Fruit fly (Drosophila melanogaster) whole organism, embryonic: ENCODE data around the gene Hand.

Experiments
- Antp ChIP-seq: fragments of 200-800 bp; sonication (Bioruptor generic); optimal IDR thresholded peaks from 3 replicates; lab custom pipeline; 2016; ENCODE audit warnings: missing biosample characterization, missing genetic modification characterization
- BtbVII ChIP-seq: fragments of 200-800 bp; sonication (Bioruptor generic); optimal IDR thresholded peaks from 3 replicates; lab custom pipeline; 2017; ENCODE audit warnings: missing biosample characterization, mild to moderate bottlenecking, missing genetic modification characterization
- CG10431 ChIP-seq: fragments of 200-800 bp; sonication (Bioruptor generic); optimal IDR thresholded peaks from 3 replicates; lab custom pipeline; 2018; ENCODE audit warnings: missing biosample characterization, mild to moderate bottlenecking, missing genetic modification characterization
- CG11247 ChIP-seq: fragments of 200-800 bp; sonication (Bioruptor generic); IDR thresholded peaks from 2 replicates; pipeline ENCODE4 v1.3.6; 2022; ENCODE audit warnings: missing biosample characterization, missing genetic modification characterization
- CG11456 ChIP-seq: fragments of 200-800 bp; sonication (Bioruptor generic); IDR thresholded peaks from 3 replicates; pipeline ENCODE4 v1.3.6; 2022; ENCODE audit warnings: missing biosample characterization, missing genetic modification characterization
- CG14050 ChIP-seq: fragments of 200-800 bp; sonication (Bioruptor generic); IDR thresholded peaks from 3 replicates; pipeline ENCODE4 v1.3.6; 2022; ENCODE audit warnings: missing biosample characterization, missing genetic modification characterization
- CG14710 ChIP-seq: fragments of 200-800 bp; sonication (Bioruptor generic); optimal IDR thresholded peaks from 3 replicates; lab custom pipeline; 2019; ENCODE audit warnings: missing biosample characterization, mild to moderate bottlenecking, missing genetic modification characterization, moderate library complexity
- CG14860 ChIP-seq: fragments of 200-800 bp; sonication (Bioruptor generic); IDR thresholded peaks from 3 replicates; pipeline ENCODE4 v1.3.6; 2022; ENCODE audit warnings: missing biosample characterization, missing genetic modification characterization; ENCODE audit not compliant: partially characterized antibody
- CG1603 ChIP-seq: fragments of 200-800 bp; sonication (Bioruptor generic); optimal IDR thresholded peaks from 2 replicates; lab custom pipeline; 2019; ENCODE audit warnings: missing biosample characterization, mild to moderate bottlenecking, missing genetic modification characterization, moderate library complexity
- CG16813 ChIP-seq: fragments of 200-800 bp; sonication (Bioruptor generic); IDR thresholded peaks from 3 replicates; pipeline ENCODE4 v1.3.6; 2022; ENCODE audit warnings: missing biosample characterization, missing genetic modification characterization; ENCODE audit not compliant: partially characterized antibody
- CG17186 ChIP-seq: fragments of 200-800 bp; sonication (Bioruptor generic); optimal IDR thresholded peaks from 3 replicates; lab custom pipeline; 2017; ENCODE audit warnings: missing biosample characterization, missing genetic modification reagents, missing genetic modification characterization
- CG18764 ChIP-seq: fragments of 200-800 bp; sonication (Bioruptor generic); optimal IDR thresholded peaks from 3 replicates; lab custom pipeline; 2016; ENCODE audit warnings: missing biosample characterization, missing genetic modification characterization
- CG30020 ChIP-seq: fragments of 200-800 bp; optimal IDR thresholded peaks from 2 replicates; lab custom pipeline; 2019; ENCODE audit warnings: missing biosample characterization, mild to moderate bottlenecking, missing genetic modification characterization, moderate library complexity
- CG30431 ChIP-seq: fragments of 200-800 bp; sonication (Bioruptor generic); optimal IDR thresholded peaks from 2 replicates; lab custom pipeline; 2017; ENCODE audit warnings: missing biosample characterization, missing genetic modification characterization
- CG34422 ChIP-seq: fragments of 200-800 bp; sonication (Bioruptor generic); IDR thresholded peaks from 3 replicates; pipeline ENCODE4 v1.3.6; 2022; ENCODE audit warnings: missing biosample characterization, missing genetic modification characterization
- CG5180 ChIP-seq: fragments of 200-800 bp; sonication (Bioruptor generic); optimal IDR thresholded peaks from 3 replicates; lab custom pipeline; 2017; ENCODE audit warnings: missing biosample characterization, missing genetic modification characterization, mild to moderate bottlenecking, moderate library complexity, missing genetic modification reagents
- CG6683 ChIP-seq: fragments of 200-800 bp; sonication (Bioruptor generic); optimal IDR thresholded peaks from 2 replicates; lab custom pipeline; 2017; ENCODE audit warnings: missing biosample characterization, mild to moderate bottlenecking, missing genetic modification characterization, missing genetic modification reagents
- CG7786 ChIP-seq: fragments of 200-800 bp; sonication (Bioruptor generic); optimal IDR thresholded peaks from 2 replicates; lab custom pipeline; 2016; ENCODE audit warnings: missing biosample characterization, missing genetic modification characterization
- CG8089 ChIP-seq: fragments of 200-800 bp; sonication (Bioruptor generic); optimal IDR thresholded peaks from 3 replicates; lab custom pipeline; 2016; ENCODE audit warnings: missing biosample characterization, missing genetic modification characterization
- CG8478 ChIP-seq: fragments of >200 bp; optimal IDR thresholded peaks from 2 replicates; lab custom pipeline; 2018
- CG9215 ChIP-seq: fragments of 200-800 bp; sonication (Bioruptor generic); IDR thresholded peaks from 2 replicates; pipeline ENCODE4 v1.3.6; 2022; ENCODE audit warnings: missing biosample characterization, missing genetic modification characterization
- CG9437 ChIP-seq: fragments of 200-800 bp; sonication (Bioruptor generic); optimal IDR thresholded peaks from 2 replicates; lab custom pipeline; 2018; ENCODE audit warnings: missing biosample characterization, mild to moderate bottlenecking, missing genetic modification characterization
- CG9797 ChIP-seq: fragments of 200-800 bp; sonication (Bioruptor generic); optimal IDR thresholded peaks from 3 replicates; lab custom pipeline; 2018; ENCODE audit warnings: missing biosample characterization, mild to moderate bottlenecking, missing genetic modification characterization
- CTCF ChIP-seq: fragments of 200-800 bp; sonication (Bioruptor generic); optimal IDR thresholded peaks from 2 replicates; lab custom pipeline; 2017; ENCODE audit warnings: missing biosample characterization, mild to moderate bottlenecking, missing genetic modification characterization, moderate library complexity
- Chrac-16 ChIP-seq: fragments of 200-800 bp; sonication (Bioruptor generic); optimal IDR thresholded peaks from 3 replicates; lab custom pipeline; 2016; ENCODE audit warnings: missing biosample characterization, missing genetic modification characterization
- CkIIα-i1 ChIP-seq: fragments of 200-800 bp; sonication (Bioruptor generic); IDR thresholded peaks from 2 replicates; pipeline ENCODE4 v1.3.6; 2022; ENCODE audit warnings: missing biosample characterization, missing genetic modification characterization
- Dfd ChIP-seq, 2 experiments: fragments of >200 bp; optimal IDR thresholded peaks; 2 replicates each; lab custom pipeline; 2017; ENCODE audit warnings: missing biosample characterization in 2 of 2, missing genetic modification characterization in 2 of 2
- Dll ChIP-seq: fragments of 200-800 bp; sonication (Bioruptor generic); IDR thresholded peaks from 4 replicates; pipeline ENCODE4 v1.3.6; 2022; ENCODE audit warnings: missing biosample characterization, missing genetic modification characterization; ENCODE audit not compliant: partially characterized antibody
- E2f2 ChIP-seq: fragments of 200-800 bp; sonication (Bioruptor generic); IDR thresholded peaks from 2 replicates; pipeline ENCODE4 v1.3.6; 2022; ENCODE audit warnings: missing biosample characterization, missing genetic modification characterization
- Gsc ChIP-seq: fragments of 200-800 bp; sonication (Bioruptor generic); IDR thresholded peaks from 2 replicates; pipeline ENCODE4 v1.3.6; 2022; ENCODE audit warnings: missing biosample characterization, missing genetic modification characterization
- Hr78 ChIP-seq, 2 experiments: fragments of 200-800 bp in 1 of 2; fragments of >200 bp in 1 of 2; sonication (Bioruptor generic) in 1 of 2; optimal IDR thresholded peaks; 2 replicates each; lab custom pipeline; 2017 to 2019; ENCODE audit warnings: missing biosample characterization in 2 of 2, missing genetic modification characterization in 2 of 2, mild to moderate bottlenecking in 1 of 2, moderate library complexity in 1 of 2
- Max ChIP-seq: fragments of 200-800 bp; sonication (Bioruptor generic); optimal IDR thresholded peaks from 2 replicates; lab custom pipeline; 2016; ENCODE audit warnings: missing biosample characterization, mild to moderate bottlenecking, missing genetic modification characterization
- NC2α ChIP-seq: fragments of 200-800 bp; sonication (Bioruptor generic); optimal IDR thresholded peaks from 2 replicates; lab custom pipeline; 2016; ENCODE audit warnings: missing biosample characterization, missing genetic modification characterization
- NK7.1 ChIP-seq: fragments of 200-800 bp; sonication (Bioruptor generic); optimal IDR thresholded peaks from 3 replicates; lab custom pipeline; 2016; ENCODE audit warnings: missing biosample characterization, missing genetic modification characterization
- Neu2 ChIP-seq: fragments of 200-800 bp; sonication (Bioruptor generic); optimal IDR thresholded peaks from 3 replicates; lab custom pipeline; 2016; ENCODE audit warnings: missing biosample characterization, missing genetic modification characterization, borderline replicate concordance
- Sin3A ChIP-seq: fragments of >200 bp; optimal IDR thresholded peaks from 2 replicates; lab custom pipeline; 2018
- Tbp ChIP-seq: fragments of >200 bp; optimal IDR thresholded peaks from 2 replicates; lab custom pipeline; 2018; ENCODE audit warnings: missing biosample characterization, missing genetic modification characterization
- Usf ChIP-seq: fragments of 200-800 bp; sonication (Bioruptor generic); optimal IDR thresholded peaks from 2 replicates; lab custom pipeline; 2017; ENCODE audit warnings: missing genotype, missing biosample characterization, missing genetic modification characterization
- YL-1 ChIP-seq: fragments of 200-800 bp; sonication (Bioruptor generic); optimal IDR thresholded peaks from 3 replicates; lab custom pipeline; 2017; ENCODE audit warnings: missing biosample characterization, mild to moderate bottlenecking, missing genetic modification characterization
- ac ChIP-seq: fragments of 200-800 bp; sonication (Bioruptor generic); optimal IDR thresholded peaks from 3 replicates; lab custom pipeline; 2017; ENCODE audit warnings: missing biosample characterization, mild to moderate bottlenecking, missing genetic modification characterization
- btn ChIP-seq: fragments of 200-800 bp; sonication (Bioruptor generic); optimal IDR thresholded peaks from 2 replicates; lab custom pipeline; 2016; ENCODE audit warnings: missing biosample characterization, missing genetic modification characterization
- dpn ChIP-seq, 2 experiments: fragments of 200-800 bp; sonication (Bioruptor generic); optimal IDR thresholded peaks; 3 replicates each; lab custom pipeline; 2016; ENCODE audit warnings: missing biosample characterization in 2 of 2, missing genetic modification characterization in 2 of 2
- eyg ChIP-seq: fragments of 200-800 bp; sonication (Bioruptor generic); optimal IDR thresholded peaks from 3 replicates; lab custom pipeline; 2016; ENCODE audit warnings: missing biosample characterization, missing genetic modification characterization
- fd102C ChIP-seq: fragments of 200-800 bp; sonication (Bioruptor generic); optimal IDR thresholded peaks from 2 replicates; lab custom pipeline; 2018; ENCODE audit warnings: missing biosample characterization, mild to moderate bottlenecking, missing genetic modification characterization, moderate library complexity
- gfzf ChIP-seq: fragments of 200-800 bp; sonication (Bioruptor generic); optimal IDR thresholded peaks from 2 replicates; lab custom pipeline; 2016; ENCODE audit warnings: missing biosample characterization, mild to moderate bottlenecking, missing genetic modification characterization, moderate library complexity
- pfk ChIP-seq: fragments of 200-800 bp; sonication (Bioruptor generic); optimal IDR thresholded peaks from 2 replicates; lab custom pipeline; 2018; ENCODE audit warnings: missing biosample characterization, mild to moderate bottlenecking, missing genetic modification characterization, moderate library complexity
- slp2 ChIP-seq: fragments of 200-800 bp; sonication (Bioruptor generic); optimal IDR thresholded peaks from 2 replicates; lab custom pipeline; 2016; ENCODE audit warnings: missing biosample characterization, missing genetic modification characterization
- ssp ChIP-seq: fragments of 200-800 bp; sonication (Bioruptor generic); IDR thresholded peaks from 2 replicates; pipeline ENCODE4 v1.3.6; 2022; ENCODE audit warnings: missing biosample characterization, missing genetic modification characterization
- stc ChIP-seq: fragments of 200-800 bp; sonication (Bioruptor generic); IDR thresholded peaks from 2 replicates; pipeline ENCODE4 v1.3.6; 2022; ENCODE audit warnings: missing biosample characterization, missing genetic modification characterization
- stwl ChIP-seq: fragments of 200-800 bp; sonication (Bioruptor generic); optimal IDR thresholded peaks from 3 replicates; lab custom pipeline; 2018; ENCODE audit warnings: missing biosample characterization, mild to moderate bottlenecking, missing genetic modification characterization, moderate library complexity
- tin ChIP-seq: fragments of 200-800 bp; sonication (Bioruptor generic); optimal IDR thresholded peaks from 3 replicates; lab custom pipeline; 2016; ENCODE audit warnings: missing biosample characterization, missing genetic modification characterization
- tx ChIP-seq: fragments of 200-800 bp; sonication (Bioruptor generic); optimal IDR thresholded peaks from 2 replicates; lab custom pipeline; 2016; ENCODE audit warnings: missing biosample characterization, missing genetic modification characterization
- usp ChIP-seq: fragments of >200 bp; optimal IDR thresholded peaks from 2 replicates; lab custom pipeline; 2017; ENCODE audit warnings: missing biosample characterization, missing genetic modification characterization
- vfl ChIP-seq: fragments of 200-800 bp; sonication (Bioruptor generic); optimal IDR thresholded peaks from 2 replicates; lab custom pipeline; 2016; ENCODE audit warnings: missing biosample characterization, missing genetic modification characterization

Hand gene

dm6 chr2L:10266511-10266910 is 28.7 kb downstream of the Hand start, which contains the start of gene CG4953 (continued):
- TF ChIP-seq CG7786 (GFP tag; lab: Kevin White, UChicago) (no peak), CG8478 (lab: Kevin White, UChicago) (no peak), Sin3A (lab: Kevin White, UChicago) (no peak), eyg (GFP tag; lab: Kevin White, UChicago) (no peak), usp (GFP tag; lab: Kevin White, UChicago) (no peak), E2f2 (GFP tag; lab: Robert Waterston, UW) (peak; percentile 26; the same call in 1 of the 2 replicates), Max (GFP tag; lab: Kevin White, UChicago) (no peak), pfk (GFP tag; lab: Kevin White, UChicago) (peak; percentile 22), Hr78 (GFP tag; optimal IDR thresholded peaks at IDR 0.05; lab: Kevin White, UChicago) (no peak), CG5180 (GFP tag; lab: Kevin White, UChicago) (no peak), CG9797 (GFP tag; lab: Kevin White, UChicago) (peak; percentile 18), Chrac-16 (no peak), tx (no peak), Dfd (GFP tag; optimal IDR thresholded peaks at IDR 0.05; lab: Kevin White, UChicago) (no peak), CG18764 (GFP tag; lab: Kevin White, UChicago) (no peak), CG16813 (GFP tag; lab: Robert Waterston, UW) (no peak), CG30020 (tag; lab: Kevin White, UChicago) (peak; percentile 65), CG11247 (GFP tag; lab: Robert Waterston, UW) (no peak), dpn (GFP tag; optimal IDR thresholded peaks at IDR 0.05; lab: Kevin White, UChicago) (no peak), NC2α (GFP tag; lab: Kevin White, UChicago) (no peak), Gsc (GFP tag; lab: Robert Waterston, UW) (no peak), btn (GFP tag; lab: Kevin White, UChicago) (no peak), CG8089 (GFP tag; lab: Kevin White, UChicago) (no peak), Usf (no peak), CG14710 (tag; lab: Kevin White, UChicago) (no peak), CG10431 (no peak), BtbVII (GFP tag; lab: Kevin White, UChicago) (no peak), CTCF (no peak), CG11456 (GFP tag; lab: Robert Waterston, UW) (no peak), CG30431 (no peak), CG9437 (no peak), CG6683 (GFP tag; lab: Kevin White, UChicago) (no peak), CG14050 (GFP tag; lab: Robert Waterston, UW) (no peak), CG34422 (GFP tag; lab: Robert Waterston, UW) (no peak), fd102C (no peak), vfl (GFP tag; lab: Kevin White, UChicago) (no peak), CG1603 (peak; percentile 3), CkIIα-i1 (no peak), CG9215 (GFP tag; lab: Robert Waterston, UW) (no peak), Neu2 (GFP tag; lab: Kevin White, UChicago) (no peak), slp2 (no peak), tin (GFP tag; lab: Kevin White, UChicago) (no peak), Dll (GFP tag; lab: Robert Waterston, UW) (no peak), YL-1 (GFP tag; lab: Kevin White, UChicago) (no peak), stc (no peak), CG17186 (no peak), NK7.1 (GFP tag; lab: Kevin White, UChicago) (no peak), ssp (GFP tag; lab: Robert Waterston, UW) (no peak), Antp (GFP tag; lab: Kevin White, UChicago) (no peak), stwl (tag; lab: Kevin White, UChicago) (peak; percentile 32), gfzf (peak; percentile 67), Tbp (GFP tag; lab: Kevin White, UChicago) (no peak), ac (GFP tag; lab: Kevin White, UChicago) (no peak), CG14860 (GFP tag; lab: Robert Waterston, UW) (no peak)
